Worm (Caenorhabditis elegans) whole organism, late embryonic: ENCODE results near the gene dmsr-10.

Source experiments
- C38D4.7 ChIP-seq: fragments of 200-800 bp; sonication (Bioruptor generic); optimal IDR thresholded peaks from 2 replicates; lab custom pipeline; 2018; ENCODE audit warnings: mild to moderate bottlenecking, missing genetic modification characterization, moderate library complexity, missing compliant biosample characterization
- K09A11.1 ChIP-seq: sonication (generic microtip); optimal IDR thresholded peaks from 2 replicates; lab custom pipeline; 2017; ENCODE audit warnings: antibody characterized with exemption, mild to moderate bottlenecking, missing genetic modification characterization, missing compliant biosample characterization; ENCODE audit not compliant: insufficient read depth
- T23F11.4 ChIP-seq: fragments of 200-800 bp; sonication (Bioruptor generic); optimal IDR thresholded peaks from 2 replicates; lab custom pipeline; 2018; ENCODE audit warnings: mild to moderate bottlenecking, missing genetic modification characterization, missing compliant biosample characterization
- ahr-1 ChIP-seq: sonication (generic microtip); optimal IDR thresholded peaks from 2 replicates; lab custom pipeline; 2016; ENCODE audit warnings: missing genetic modification characterization, missing compliant biosample characterization
- ama-1 ChIP-seq: fragments of 150-350 bp; optimal IDR thresholded peaks from 2 replicates; lab custom pipeline; 2014
- ceh-24 ChIP-seq: sonication (generic microtip); optimal IDR thresholded peaks from 2 replicates; lab custom pipeline; 2016; ENCODE audit warnings: mild to moderate bottlenecking, missing genetic modification characterization, missing compliant biosample characterization
- ceh-30 ChIP-seq: fragments of 150-350 bp; optimal IDR thresholded peaks from 2 replicates; lab custom pipeline; 2014; ENCODE audit warnings: missing biosample characterization, missing genetic modification characterization
- ceh-31 ChIP-seq: sonication (generic microtip); optimal IDR thresholded peaks from 2 replicates; lab custom pipeline; 2016; ENCODE audit warnings: missing genetic modification characterization, missing compliant biosample characterization
- ceh-34 ChIP-seq: sonication (generic microtip); optimal IDR thresholded peaks from 2 replicates; lab custom pipeline; 2016; ENCODE audit warnings: mild to moderate bottlenecking, missing genetic modification characterization, missing compliant biosample characterization
- ceh-9 ChIP-seq: sonication (generic microtip); optimal IDR thresholded peaks from 2 replicates; lab custom pipeline; 2016; ENCODE audit warnings: mild to moderate bottlenecking, missing genetic modification characterization, inconsistent platforms, missing compliant biosample characterization
- che-1 ChIP-seq: sonication (generic microtip); optimal IDR thresholded peaks from 2 replicates; lab custom pipeline; 2016; ENCODE audit warnings: mild to moderate bottlenecking, missing genetic modification characterization, missing compliant biosample characterization
- dmd-4 ChIP-seq: sonication (generic microtip); optimal IDR thresholded peaks from 2 replicates; lab custom pipeline; 2016; ENCODE audit warnings: borderline replicate concordance, missing genetic modification characterization, missing compliant biosample characterization
- dve-1 ChIP-seq: sonication (generic microtip); optimal IDR thresholded peaks from 2 replicates; lab custom pipeline; 2017; ENCODE audit warnings: antibody characterized with exemption, mild to moderate bottlenecking, missing genetic modification characterization, missing compliant biosample characterization
- elt-2 ChIP-seq: sonication (generic microtip); optimal IDR thresholded peaks from 2 replicates; lab custom pipeline; 2016; ENCODE audit warnings: missing genetic modification reagents, missing genetic modification characterization, missing compliant biosample characterization
- ets-4 ChIP-seq: sonication (generic microtip); optimal IDR thresholded peaks from 2 replicates; lab custom pipeline; 2016; ENCODE audit warnings: missing genetic modification characterization, missing compliant biosample characterization
- fax-1 ChIP-seq: sonication (generic microtip); optimal IDR thresholded peaks from 2 replicates; lab custom pipeline; 2016; ENCODE audit warnings: missing genotype, missing genetic modification characterization, missing compliant biosample characterization
- fkh-10 ChIP-seq: fragments of 150-350 bp; optimal IDR thresholded peaks from 2 replicates; lab custom pipeline; 2014; ENCODE audit warnings: missing biosample characterization, missing genetic modification reagents, missing genetic modification characterization
- fkh-6 ChIP-seq: sonication (generic microtip); optimal IDR thresholded peaks from 2 replicates; lab custom pipeline; 2016; ENCODE audit warnings: missing genetic modification characterization, missing compliant biosample characterization
- gmeb-2 ChIP-seq: sonication (generic microtip); optimal IDR thresholded peaks from 2 replicates; lab custom pipeline; 2016; ENCODE audit warnings: missing genetic modification characterization, inconsistent platforms, missing compliant biosample characterization
- hlh-13 ChIP-seq: fragments of 200-800 bp; sonication (Bioruptor generic); optimal IDR thresholded peaks from 2 replicates; lab custom pipeline; 2018; ENCODE audit warnings: mild to moderate bottlenecking, missing genetic modification characterization, missing compliant biosample characterization
- hlh-30 ChIP-seq: sonication (generic microtip); optimal IDR thresholded peaks from 2 replicates; lab custom pipeline; 2017; ENCODE audit warnings: antibody characterized with exemption, missing genetic modification characterization, missing compliant biosample characterization; ENCODE audit not compliant: insufficient read depth
- hlh-8 ChIP-seq: sonication (generic microtip); optimal IDR thresholded peaks from 2 replicates; lab custom pipeline; 2016; ENCODE audit warnings: missing genotype, missing genetic modification characterization, missing compliant biosample characterization
- madf-2 ChIP-seq: sonication (generic microtip); optimal IDR thresholded peaks from 2 replicates; lab custom pipeline; 2017; ENCODE audit warnings: missing genetic modification characterization, missing compliant biosample characterization
- mec-3 ChIP-seq: sonication (generic microtip); optimal IDR thresholded peaks from 2 replicates; lab custom pipeline; 2016; ENCODE audit warnings: borderline replicate concordance, missing genetic modification characterization, missing compliant biosample characterization
- nfya-1 ChIP-seq: sonication (generic microtip); optimal IDR thresholded peaks from 2 replicates; lab custom pipeline; 2017; ENCODE audit warnings: missing genetic modification characterization, mild to moderate bottlenecking, missing compliant biosample characterization, antibody characterized with exemption, moderate library complexity
- nhr-11 ChIP-seq: fragments of 150-350 bp; optimal IDR thresholded peaks from 2 replicates; lab custom pipeline; 2014; ENCODE audit warnings: missing biosample characterization, missing genetic modification characterization
- nhr-232 ChIP-seq: sonication (generic microtip); optimal IDR thresholded peaks from 2 replicates; lab custom pipeline; 2016; ENCODE audit warnings: missing genetic modification characterization, missing compliant biosample characterization
- npax-4 ChIP-seq: sonication (generic microtip); optimal IDR thresholded peaks from 2 replicates; lab custom pipeline; 2016; ENCODE audit warnings: missing genetic modification characterization, missing compliant biosample characterization
- pag-3 ChIP-seq: sonication (generic microtip); optimal IDR thresholded peaks from 2 replicates; lab custom pipeline; 2016; ENCODE audit warnings: missing compliant biosample characterization, missing genetic modification characterization, borderline replicate concordance
- pat-9 ChIP-seq: fragments of 200-800 bp; sonication (Bioruptor generic); optimal IDR thresholded peaks from 2 replicates; lab custom pipeline; 2018; ENCODE audit warnings: mild to moderate bottlenecking, missing genetic modification characterization, moderate library complexity, missing compliant biosample characterization
- pax-1 ChIP-seq: fragments of 150-350 bp; optimal IDR thresholded peaks from 2 replicates; lab custom pipeline; 2014; ENCODE audit warnings: missing biosample characterization, missing genetic modification characterization
- pha-2 ChIP-seq: sonication (generic microtip); optimal IDR thresholded peaks from 2 replicates; lab custom pipeline; 2017; ENCODE audit warnings: mild to moderate bottlenecking, missing genetic modification characterization, missing compliant biosample characterization
- pqm-1 ChIP-seq: sonication (generic microtip); optimal IDR thresholded peaks from 2 replicates; lab custom pipeline; 2016; ENCODE audit warnings: missing genetic modification characterization, missing compliant biosample characterization
- pros-1 ChIP-seq: fragments of 150-350 bp; optimal IDR thresholded peaks from 2 replicates; lab custom pipeline; 2014; ENCODE audit warnings: missing biosample characterization, missing genetic modification reagents, missing genetic modification characterization
- rnt-1 ChIP-seq: sonication (generic microtip); optimal IDR thresholded peaks from 2 replicates; lab custom pipeline; 2016; ENCODE audit warnings: missing genetic modification characterization, missing compliant biosample characterization
- sdc-2 ChIP-seq: sonication (generic microtip); optimal IDR thresholded peaks from 2 replicates; lab custom pipeline; 2016; ENCODE audit warnings: missing genotype, missing genetic modification characterization, missing compliant biosample characterization
- ttx-3 ChIP-seq: sonication (generic microtip); optimal IDR thresholded peaks from 2 replicates; lab custom pipeline; 2016; ENCODE audit warnings: missing genetic modification reagents, missing genetic modification characterization, missing compliant biosample characterization
- unc-86 ChIP-seq: sonication (generic microtip); optimal IDR thresholded peaks from 2 replicates; lab custom pipeline; 2016; ENCODE audit warnings: missing genetic modification characterization, missing compliant biosample characterization
- ztf-16 ChIP-seq: sonication (generic microtip); optimal IDR thresholded peaks from 2 replicates; lab custom pipeline; 2017; ENCODE audit warnings: missing genetic modification characterization, missing compliant biosample characterization

dmsr-10 gene

DNA sequence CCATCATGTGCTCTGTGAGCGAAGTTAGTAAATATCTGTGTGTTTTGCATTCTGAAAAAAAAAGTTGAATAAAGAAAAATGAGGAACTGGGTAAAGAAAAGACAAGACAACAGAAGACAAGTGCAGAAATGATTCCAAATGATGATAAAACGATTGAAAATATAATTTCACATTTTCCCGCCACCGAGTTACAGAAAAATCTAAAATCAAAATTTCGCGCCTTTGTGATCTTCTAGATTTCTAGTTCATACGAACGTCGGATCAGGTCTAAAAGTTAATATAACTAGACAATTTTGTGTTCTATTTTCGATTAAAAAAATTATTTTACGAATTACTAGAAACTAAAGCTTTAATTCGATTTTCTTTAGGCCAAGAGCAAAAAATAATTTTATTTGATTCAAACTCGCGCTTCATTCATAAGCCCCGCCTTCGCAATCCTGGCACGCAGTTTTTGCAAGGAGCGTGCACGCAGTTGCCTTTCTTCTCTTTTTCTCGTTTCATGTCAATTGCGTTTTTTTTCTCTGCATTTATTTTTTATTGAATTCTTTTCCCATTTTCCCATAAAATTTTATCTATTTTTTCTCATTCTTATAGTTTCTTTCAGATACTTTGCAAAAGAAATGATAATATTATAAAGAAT is 16.8 kb downstream of the dmsr-10 start, which contains the start of the genes spn-4 and spe-39 (continued):
- no peak for TF ChIP-seq che-1 (tag; lab: Kevin White, UChicago)
- no peak for TF ChIP-seq gmeb-2 (tag; lab: Kevin White, UChicago)
- TF ChIP-seq elt-2 (tag; lab: Kevin White, UChicago), result peak; percentile 59
- TF ChIP-seq ztf-16 (tag; lab: Kevin White, UChicago), result peak; percentile 29
- peak; percentile 64 for TF ChIP-seq pax-1 (tag; lab: Kevin White, UChicago)
- TF ChIP-seq pros-1 (tag; lab: Kevin White, UChicago), result no peak
- peak; percentile 74 for TF ChIP-seq nfya-1 (tag; lab: Kevin White, UChicago)
- no peak for TF ChIP-seq hlh-13 (GFP tag; lab: Kevin White, UChicago)
- no peak for TF ChIP-seq pat-9 (tag; lab: Kevin White, UChicago)
- TF ChIP-seq npax-4 (tag; lab: Kevin White, UChicago), result no peak
- TF ChIP-seq madf-2 (tag; lab: Kevin White, UChicago), result peak; percentile 47
- TF ChIP-seq ceh-30 (tag; lab: Kevin White, UChicago), result no peak
- TF ChIP-seq ceh-9 (tag; lab: Kevin White, UChicago), result no peak
- TF ChIP-seq pha-2, result no peak
- no peak for TF ChIP-seq ets-4
- no peak for TF ChIP-seq ama-1
- peak; percentile 35 for TF ChIP-seq K09A11.1 (tag; lab: Kevin White, UChicago)
- TF ChIP-seq pag-3 (tag; lab: Kevin White, UChicago), result no peak
- no peak for TF ChIP-seq hlh-8 (tag; lab: Kevin White, UChicago)
- TF ChIP-seq unc-86 (tag; lab: Kevin White, UChicago), result no peak
- TF ChIP-seq pqm-1, result no peak
- TF ChIP-seq mec-3 (tag; lab: Kevin White, UChicago), result no peak
- TF ChIP-seq ceh-34 (tag; lab: Kevin White, UChicago), result no peak
- no peak for TF ChIP-seq dmd-4 (tag; lab: Kevin White, UChicago)
- TF ChIP-seq ahr-1 (tag; lab: Kevin White, UChicago), result no peak
- TF ChIP-seq T23F11.4, result no peak
- TF ChIP-seq nhr-232 (tag; lab: Kevin White, UChicago), result no peak
- TF ChIP-seq ttx-3 (tag; lab: Kevin White, UChicago), result no peak
- TF ChIP-seq ceh-31 (tag; lab: Kevin White, UChicago), result peak; percentile 39

DNA sequence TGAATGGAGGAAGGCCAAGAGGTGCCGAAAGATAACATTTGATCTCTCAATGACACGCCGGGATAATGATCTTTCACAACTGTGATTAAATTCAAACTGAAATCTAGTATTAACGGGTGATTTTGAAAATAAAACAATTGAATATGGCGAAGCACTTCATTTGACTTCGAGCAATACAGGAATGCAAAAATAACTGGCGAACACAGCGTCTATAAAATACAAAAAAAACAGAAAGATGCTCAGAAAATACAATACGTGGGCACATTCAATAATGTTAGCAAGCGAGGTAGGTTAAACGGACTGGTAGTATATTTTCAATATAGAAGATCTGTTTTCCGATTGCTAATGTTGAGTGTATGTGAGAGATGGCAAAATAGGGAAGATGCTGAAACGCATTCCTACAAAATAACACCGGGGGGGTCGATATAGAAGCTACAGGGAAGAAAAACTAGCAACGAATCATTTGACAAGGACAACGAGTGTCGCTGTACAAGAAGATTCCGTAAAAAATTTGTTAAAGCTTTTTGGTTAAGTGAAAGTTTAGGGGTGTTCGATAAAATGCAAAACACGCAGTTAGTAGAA is 18.6 kb downstream of the dmsr-10 start:
- TF ChIP-seq fkh-10 (GFP tag; lab: Kevin White, UChicago), result no peak
- TF ChIP-seq sdc-2 (tag; lab: Kevin White, UChicago), result no peak
- TF ChIP-seq ceh-34 (tag; lab: Kevin White, UChicago), result no peak
- TF ChIP-seq C38D4.7 (GFP tag; lab: Kevin White, UChicago), result no peak
- TF ChIP-seq dve-1 (tag; lab: Kevin White, UChicago), result no peak
- no peak for TF ChIP-seq elt-2 (tag; lab: Kevin White, UChicago)
- TF ChIP-seq rnt-1, result no peak
- no peak for TF ChIP-seq ama-1
- TF ChIP-seq fkh-6 (tag; lab: Kevin White, UChicago), result no peak
- no peak for TF ChIP-seq fax-1 (tag; lab: Kevin White, UChicago)
- TF ChIP-seq hlh-30 (tag; lab: Kevin White, UChicago), result no peak

DNA sequence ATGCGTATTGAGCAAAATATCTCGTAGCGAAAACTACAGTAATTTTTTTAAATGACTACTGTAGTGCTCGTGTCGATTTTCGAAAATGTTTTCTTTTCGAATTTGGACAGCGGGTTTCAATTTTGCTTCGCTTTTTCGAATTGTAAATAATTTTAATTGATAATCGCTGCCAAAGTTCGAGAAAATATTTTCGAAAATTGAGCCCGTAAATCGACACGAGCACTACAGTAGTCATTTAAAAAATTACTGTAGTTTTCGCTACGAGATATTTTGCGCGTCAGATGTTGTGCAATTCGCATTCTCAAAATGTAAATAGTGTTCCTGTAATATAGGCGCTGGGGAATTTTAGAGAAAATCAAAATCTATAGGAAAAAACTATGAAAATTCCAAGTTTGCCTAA is 19.5 kb downstream of the dmsr-10 start:
- TF ChIP-seq nhr-11 (tag; lab: Kevin White, UChicago) (no peak), ceh-24 (tag; lab: Kevin White, UChicago) (no peak)
